Fruit fly (Drosophila melanogaster) whole organism, embryonic: ENCODE data around the gene CG8292.

Experiments used
- Ada2b ChIP-seq: fragments of 200-800 bp; sonication (Bioruptor generic); IDR thresholded peaks from 2 replicates; pipeline ENCODE4 v1.3.6; 2022; ENCODE audit warnings: missing biosample characterization, missing genetic modification characterization
- Atf-2 ChIP-seq: fragments of 200-800 bp; sonication (Bioruptor generic); optimal IDR thresholded peaks from 2 replicates; lab custom pipeline; 2016; ENCODE audit warnings: missing biosample characterization, missing genetic modification characterization
- Atf6 ChIP-seq: fragments of 200-800 bp; sonication (Bioruptor generic); IDR thresholded peaks from 2 replicates; pipeline ENCODE4 v1.3.6; 2022; ENCODE audit warnings: missing biosample characterization, missing genetic modification characterization
- Bdp1 ChIP-seq: fragments of 200-800 bp; sonication (Bioruptor generic); optimal IDR thresholded peaks from 3 replicates; lab custom pipeline; 2016; ENCODE audit warnings: missing biosample characterization, missing genetic modification characterization
- Bgb ChIP-seq: fragments of 200-800 bp; sonication (Bioruptor generic); IDR thresholded peaks from 2 replicates; pipeline ENCODE4 v1.3.6; 2022; ENCODE audit warnings: missing biosample characterization, missing genetic modification characterization; ENCODE audit not compliant: partially characterized antibody
- Blimp-1 ChIP-seq: fragments of 200-800 bp; sonication (Bioruptor generic); optimal IDR thresholded peaks from 3 replicates; lab custom pipeline; 2018; ENCODE audit warnings: missing biosample characterization, missing genetic modification characterization, mild to moderate bottlenecking, moderate library complexity, missing genetic modification reagents
- CG10267 ChIP-seq: fragments of 200-800 bp; sonication (Bioruptor generic); optimal IDR thresholded peaks from 2 replicates; lab custom pipeline; 2018; ENCODE audit warnings: missing biosample characterization, mild to moderate bottlenecking, missing genetic modification characterization, moderate library complexity
- CG12219 ChIP-seq: fragments of 200-800 bp; sonication (Bioruptor generic); optimal IDR thresholded peaks from 3 replicates; lab custom pipeline; 2018; ENCODE audit warnings: missing biosample characterization, mild to moderate bottlenecking, missing genetic modification characterization
- CG12769 ChIP-seq: fragments of 200-800 bp; sonication (Bioruptor generic); optimal IDR thresholded peaks from 2 replicates; lab custom pipeline; 2019; ENCODE audit warnings: missing biosample characterization, mild to moderate bottlenecking, missing genetic modification characterization, moderate library complexity
- CG13123 ChIP-seq: fragments of 200-800 bp; sonication (Bioruptor generic); optimal IDR thresholded peaks from 2 replicates; lab custom pipeline; 2016; ENCODE audit warnings: missing biosample characterization, missing genetic modification characterization
- CG13624 ChIP-seq: fragments of 200-800 bp; sonication (Bioruptor generic); optimal IDR thresholded peaks from 2 replicates; lab custom pipeline; 2016; ENCODE audit warnings: missing biosample characterization, missing genetic modification characterization
- CG1647 ChIP-seq: fragments of 200-800 bp; sonication (Bioruptor generic); optimal IDR thresholded peaks from 3 replicates; lab custom pipeline; 2016; ENCODE audit warnings: missing biosample characterization, missing genetic modification characterization
- CG2120 ChIP-seq: fragments of 200-800 bp; sonication (Bioruptor generic); optimal IDR thresholded peaks from 3 replicates; lab custom pipeline; 2016; ENCODE audit warnings: missing biosample characterization, missing genetic modification characterization
- CG30403 ChIP-seq: fragments of 200-800 bp; sonication (Bioruptor generic); optimal IDR thresholded peaks from 3 replicates; lab custom pipeline; 2016; ENCODE audit warnings: missing biosample characterization, missing genetic modification characterization
- CG31441 ChIP-seq: fragments of 200-800 bp; sonication (Bioruptor generic); IDR thresholded peaks from 2 replicates; pipeline ENCODE4 v1.3.6; 2022; ENCODE audit warnings: missing biosample characterization, missing genetic modification characterization
- CG32767 ChIP-seq: fragments of 200-800 bp; sonication (Bioruptor generic); IDR thresholded peaks from 2 replicates; pipeline ENCODE4 v1.3.6; 2022; ENCODE audit warnings: missing biosample characterization, missing genetic modification characterization
- CG33213 ChIP-seq: fragments of 200-800 bp; sonication (Bioruptor generic); optimal IDR thresholded peaks from 3 replicates; lab custom pipeline; 2016; ENCODE audit warnings: missing biosample characterization, missing genetic modification characterization
- CG6683 ChIP-seq: fragments of 200-800 bp; sonication (Bioruptor generic); optimal IDR thresholded peaks from 2 replicates; lab custom pipeline; 2017; ENCODE audit warnings: missing biosample characterization, mild to moderate bottlenecking, missing genetic modification characterization, missing genetic modification reagents
- CG9437 ChIP-seq: fragments of 200-800 bp; sonication (Bioruptor generic); optimal IDR thresholded peaks from 2 replicates; lab custom pipeline; 2018; ENCODE audit warnings: missing biosample characterization, mild to moderate bottlenecking, missing genetic modification characterization
- CTCF ChIP-seq: fragments of 200-800 bp; sonication (Bioruptor generic); optimal IDR thresholded peaks from 2 replicates; lab custom pipeline; 2017; ENCODE audit warnings: missing biosample characterization, mild to moderate bottlenecking, missing genetic modification characterization, moderate library complexity
- Fer1 ChIP-seq: fragments of 200-800 bp; sonication (Bioruptor generic); optimal IDR thresholded peaks from 2 replicates; lab custom pipeline; 2017; ENCODE audit warnings: missing biosample characterization, mild to moderate bottlenecking, missing genetic modification characterization
- Fer3 ChIP-seq: fragments of 200-800 bp; sonication (Bioruptor generic); optimal IDR thresholded peaks from 2 replicates; lab custom pipeline; 2018; ENCODE audit warnings: missing biosample characterization, mild to moderate bottlenecking, missing genetic modification characterization, moderate library complexity
- H15 ChIP-seq: fragments of 200-800 bp; sonication (Bioruptor generic); IDR thresholded peaks from 3 replicates; pipeline ENCODE4 v1.3.6; 2022; ENCODE audit warnings: missing biosample characterization, missing genetic modification characterization
- HmgD ChIP-seq: fragments of 200-800 bp; sonication (Bioruptor generic); optimal IDR thresholded peaks from 3 replicates; lab custom pipeline; 2016; ENCODE audit warnings: missing biosample characterization, missing genetic modification characterization
- Hr51 ChIP-seq, 2 experiments: fragments of 200-800 bp; sonication (Bioruptor generic); optimal IDR thresholded peaks; 2 replicates in 1 of 2; 3 replicates in 1 of 2; lab custom pipeline; 2016 to 2018; ENCODE audit warnings: missing biosample characterization in 2 of 2, missing genetic modification characterization in 2 of 2, mild to moderate bottlenecking in 1 of 2, moderate library complexity in 1 of 2
- Lpt ChIP-seq: fragments of >200 bp; optimal IDR thresholded peaks from 2 replicates; lab custom pipeline; 2018; ENCODE audit warnings: missing biosample characterization, missing genetic modification characterization
- Mes4 ChIP-seq: fragments of 200-800 bp; sonication (Bioruptor generic); optimal IDR thresholded peaks from 2 replicates; lab custom pipeline; 2016; ENCODE audit warnings: missing biosample characterization, missing genetic modification characterization
- TFAM ChIP-seq: fragments of 200-800 bp; sonication (Bioruptor generic); optimal IDR thresholded peaks from 2 replicates; lab custom pipeline; 2017; ENCODE audit warnings: missing biosample characterization, missing genetic modification characterization, inconsistent platforms
- Taf1 ChIP-seq: fragments of 200-800 bp; sonication (Bioruptor generic); IDR thresholded peaks from 2 replicates; pipeline ENCODE4 v1.3.6; 2022; ENCODE audit warnings: missing biosample characterization, missing genetic modification characterization
- ac ChIP-seq: fragments of 200-800 bp; sonication (Bioruptor generic); optimal IDR thresholded peaks from 3 replicates; lab custom pipeline; 2017; ENCODE audit warnings: missing biosample characterization, mild to moderate bottlenecking, missing genetic modification characterization
- ara ChIP-seq: fragments of 200-800 bp; sonication (Bioruptor generic); IDR thresholded peaks from 2 replicates; pipeline ENCODE4 v1.3.6; 2022; ENCODE audit warnings: missing biosample characterization, missing genetic modification characterization
- ase ChIP-seq: fragments of 200-800 bp; sonication (Bioruptor generic); IDR thresholded peaks from 3 replicates; pipeline ENCODE4 v1.3.6; 2022; ENCODE audit warnings: missing biosample characterization, missing genetic modification characterization
- btn ChIP-seq: fragments of 200-800 bp; sonication (Bioruptor generic); optimal IDR thresholded peaks from 2 replicates; lab custom pipeline; 2016; ENCODE audit warnings: missing biosample characterization, missing genetic modification characterization
- crp ChIP-seq, 2 experiments: fragments of 200-800 bp; sonication (Bioruptor generic); optimal IDR thresholded peaks; 2 replicates in 1 of 2; 3 replicates in 1 of 2; lab custom pipeline; 2017; ENCODE audit warnings: missing biosample characterization in 2 of 2, missing genetic modification characterization in 2 of 2, mild to moderate bottlenecking in 1 of 2, moderate library complexity in 1 of 2
- dpn ChIP-seq, 2 experiments: fragments of 200-800 bp; sonication (Bioruptor generic); optimal IDR thresholded peaks; 3 replicates each; lab custom pipeline; 2016; ENCODE audit warnings: missing biosample characterization in 2 of 2, missing genetic modification characterization in 2 of 2
- emc ChIP-seq: fragments of 200-800 bp; sonication (Bioruptor generic); optimal IDR thresholded peaks from 2 replicates; lab custom pipeline; 2016; ENCODE audit warnings: missing biosample characterization, missing genetic modification characterization
- en ChIP-seq: fragments of 200-800 bp; sonication (Bioruptor generic); optimal IDR thresholded peaks from 2 replicates; lab custom pipeline; 2016; ENCODE audit warnings: missing biosample characterization, missing genetic modification characterization
- fd64A ChIP-seq: fragments of 200-800 bp; sonication (Bioruptor generic); optimal IDR thresholded peaks from 3 replicates; lab custom pipeline; 2018; ENCODE audit warnings: missing biosample characterization, mild to moderate bottlenecking, missing genetic modification characterization
- fu2 ChIP-seq: fragments of 200-800 bp; sonication (Bioruptor generic); optimal IDR thresholded peaks from 2 replicates; lab custom pipeline; 2016; ENCODE audit warnings: missing biosample characterization, missing genetic modification characterization
- gsb ChIP-seq: fragments of 200-800 bp; sonication (Bioruptor generic); IDR thresholded peaks from 2 replicates; pipeline ENCODE4 v1.3.6; 2022; ENCODE audit warnings: missing biosample characterization, missing genetic modification characterization
- insv ChIP-seq, 2 experiments: fragments of 200-800 bp; sonication (Bioruptor generic); optimal IDR thresholded peaks; 3 replicates each; lab custom pipeline; 2016 to 2018; ENCODE audit warnings: missing biosample characterization in 2 of 2, missing genetic modification characterization in 2 of 2
- inv ChIP-seq: fragments of 200-800 bp; sonication (Bioruptor generic); IDR thresholded peaks from 2 replicates; pipeline ENCODE4 v1.3.6; 2022; ENCODE audit warnings: missing biosample characterization, missing genetic modification characterization; ENCODE audit not compliant: partially characterized antibody
- ken ChIP-seq: fragments of 200-800 bp; sonication (Bioruptor generic); IDR thresholded peaks from 3 replicates; pipeline ENCODE4 v1.3.6; 2022; ENCODE audit warnings: missing biosample characterization, missing genetic modification characterization
- mam ChIP-seq: fragments of 200-800 bp; sonication (Bioruptor generic); optimal IDR thresholded peaks from 3 replicates; lab custom pipeline; 2016; ENCODE audit warnings: missing biosample characterization, missing genetic modification characterization
- phol ChIP-seq: fragments of 200-800 bp; sonication (Bioruptor generic); optimal IDR thresholded peaks from 3 replicates; lab custom pipeline; 2018; ENCODE audit warnings: missing biosample characterization, mild to moderate bottlenecking, missing genetic modification characterization, moderate library complexity
- psq ChIP-seq: fragments of 200-800 bp; sonication (Bioruptor generic); optimal IDR thresholded peaks from 2 replicates; lab custom pipeline; 2017; ENCODE audit warnings: missing biosample characterization, missing genetic modification characterization
- salm ChIP-seq: fragments of 200-800 bp; sonication (Bioruptor generic); optimal IDR thresholded peaks from 2 replicates; lab custom pipeline; 2018; ENCODE audit warnings: missing biosample characterization, mild to moderate bottlenecking, missing genetic modification characterization
- schlank ChIP-seq: fragments of 200-800 bp; sonication (Bioruptor generic); optimal IDR thresholded peaks from 2 replicates; lab custom pipeline; 2018; ENCODE audit warnings: missing biosample characterization, mild to moderate bottlenecking, missing genetic modification characterization
- sd ChIP-seq: fragments of 200-800 bp; sonication (Bioruptor generic); optimal IDR thresholded peaks from 3 replicates; lab custom pipeline; 2018; ENCODE audit warnings: missing biosample characterization, mild to moderate bottlenecking, missing genetic modification characterization, moderate library complexity
- slp2 ChIP-seq: fragments of 200-800 bp; sonication (Bioruptor generic); optimal IDR thresholded peaks from 2 replicates; lab custom pipeline; 2016; ENCODE audit warnings: missing biosample characterization, missing genetic modification characterization
- ssp ChIP-seq: fragments of 200-800 bp; sonication (Bioruptor generic); IDR thresholded peaks from 2 replicates; pipeline ENCODE4 v1.3.6; 2022; ENCODE audit warnings: missing biosample characterization, missing genetic modification characterization
- toy ChIP-seq: fragments of 200-800 bp; sonication (Bioruptor generic); IDR thresholded peaks from 2 replicates; pipeline ENCODE4 v1.3.6; 2022; ENCODE audit warnings: missing biosample characterization, missing genetic modification characterization
- yki ChIP-seq: fragments of >200 bp; optimal IDR thresholded peaks from 3 replicates; lab custom pipeline; 2018

Gene CG8292

dm6 chr2L:8232389-8232788 lies 14.6 kb upstream of the CG8292 start (continued):
- TF ChIP-seq Bgb (GFP tag; lab: Robert Waterston, UW) (no peak), insv (GFP tag; optimal IDR thresholded peaks at IDR 0.05; lab: Kevin White, UChicago) (no peak), Atf6 (GFP tag; lab: Robert Waterston, UW) (0 out of 2 replicates have a peak, but pooled peaks have one; percentile 15), Atf-2 (GFP tag; lab: Kevin White, UChicago) (no peak), fu2 (no peak), Bdp1 (no peak), ssp (GFP tag; lab: Robert Waterston, UW) (no peak), Fer1 (GFP tag; lab: Kevin White, UChicago) (no peak), Blimp-1 (GFP tag; lab: Kevin White, UChicago) (peak; percentile 3), CG12219 (GFP tag; lab: Kevin White, UChicago) (no peak), emc (GFP tag; lab: Kevin White, UChicago) (no peak), ase (GFP tag; lab: Robert Waterston, UW) (no peak), yki (lab: Kevin White, UChicago) (no peak), CG9437 (no peak), schlank (tag; lab: Kevin White, UChicago) (no peak), en (no peak), CG6683 (GFP tag; lab: Kevin White, UChicago) (no peak), ara (GFP tag; lab: Robert Waterston, UW) (no peak), Hr51 (GFP tag; optimal IDR thresholded peaks at IDR 0.05; lab: Kevin White, UChicago) (no peak), btn (GFP tag; lab: Kevin White, UChicago) (no peak), sd (tag; lab: Kevin White, UChicago) (peak; percentile 27), CG13123 (GFP tag; lab: Kevin White, UChicago) (no peak), psq (GFP tag; lab: Kevin White, UChicago) (no peak), CG31441 (GFP tag; lab: Robert Waterston, UW) (no peak), slp2 (GFP tag; lab: Kevin White, UChicago) (no peak), CG1647 (no peak), CTCF (no peak), CG10267 (tag; lab: Kevin White, UChicago) (peak; percentile 6), Taf1 (GFP tag; lab: Robert Waterston, UW) (no peak), Mes4 (GFP tag; lab: Kevin White, UChicago) (no peak), fd64A (GFP tag; lab: Kevin White, UChicago) (no peak), crp (GFP tag; optimal IDR thresholded peaks at IDR 0.05; lab: Kevin White, UChicago) (no peak), salm (no peak), gsb (GFP tag; lab: Robert Waterston, UW) (no peak), inv (no peak), CG30403 (GFP tag; lab: Kevin White, UChicago) (peak; percentile 5), phol (tag; lab: Kevin White, UChicago) (peak; percentile 30), CG33213 (no peak), Lpt (GFP tag; lab: Kevin White, UChicago) (no peak), Fer3 (tag; lab: Kevin White, UChicago) (no peak), dpn (GFP tag; optimal IDR thresholded peaks at IDR 0.05; lab: Kevin White, UChicago) (peak in 1 of 2 experiments; percentile 30), HmgD (GFP tag; lab: Kevin White, UChicago) (no peak), ken (GFP tag; lab: Robert Waterston, UW) (0 out of 3 replicates have a peak, but pooled peaks have one; percentile 36), H15 (no peak), ac (GFP tag; lab: Kevin White, UChicago) (no peak), TFAM (GFP tag; lab: Kevin White, UChicago) (no peak), CG12769 (tag; lab: Kevin White, UChicago) (no peak), Ada2b (GFP tag; lab: Robert Waterston, UW) (0 out of 2 replicates have a peak, but pooled peaks have one; percentile 24), toy (no peak), CG32767 (no peak), mam (GFP tag; lab: Kevin White, UChicago) (no peak), CG2120 (GFP tag; lab: Kevin White, UChicago) (no peak), CG13624 (GFP tag; lab: Kevin White, UChicago) (no peak)
